Fruit fly (Drosophila melanogaster) whole organism, pupa: ENCODE results near the gene inaE.

Experiments
- CG10348 ChIP-seq: fragments of 200-800 bp; sonication (Bioruptor generic); IDR thresholded peaks from 2 replicates; pipeline ENCODE4 v1.3.6; 2022; ENCODE audit warnings: missing biosample characterization, missing genetic modification characterization
- CG12605 ChIP-seq: fragments of 200-800 bp; sonication (Bioruptor generic); IDR thresholded peaks from 2 replicates; pipeline ENCODE4 v1.3.6; 2022; ENCODE audit warnings: missing biosample characterization, missing genetic modification characterization
- CG13204 ChIP-seq: fragments of 200-800 bp; sonication (Bioruptor generic); optimal IDR thresholded peaks from 2 replicates; lab custom pipeline; 2018; ENCODE audit warnings: missing biosample characterization, mild to moderate bottlenecking, missing genetic modification characterization, moderate library complexity
- CG14655 ChIP-seq: fragments of 200-800 bp; sonication (Bioruptor generic); optimal IDR thresholded peaks from 3 replicates; lab custom pipeline; 2017; ENCODE audit warnings: mild to moderate bottlenecking, missing biosample characterization, missing genetic modification reagents, missing genetic modification characterization
- CG15710 ChIP-seq: fragments of 200-800 bp; sonication (Bioruptor generic); optimal IDR thresholded peaks from 2 replicates; lab custom pipeline; 2018; ENCODE audit warnings: missing biosample characterization, mild to moderate bottlenecking, missing genetic modification characterization, moderate library complexity
- CG17806 ChIP-seq: fragments of 200-800 bp; sonication (Bioruptor generic); optimal IDR thresholded peaks from 2 replicates; lab custom pipeline; 2018; ENCODE audit warnings: missing biosample characterization, mild to moderate bottlenecking, missing genetic modification characterization, moderate library complexity
- CG32121 ChIP-seq: fragments of 200-800 bp; sonication (Bioruptor generic); IDR thresholded peaks from 2 replicates; pipeline ENCODE4 v1.3.6; 2022; ENCODE audit warnings: missing biosample characterization, missing genetic modification characterization
- CG34367 ChIP-seq: fragments of 200-800 bp; sonication (Bioruptor generic); optimal IDR thresholded peaks from 2 replicates; lab custom pipeline; 2018; ENCODE audit warnings: missing biosample characterization, mild to moderate bottlenecking, missing genetic modification characterization
- CG4496 ChIP-seq: fragments of 200-800 bp; sonication (Bioruptor generic); IDR thresholded peaks from 3 replicates; pipeline ENCODE4 v1.3.6; 2022; ENCODE audit warnings: missing biosample characterization, missing genetic modification characterization
- CG8159 ChIP-seq: fragments of 200-800 bp; sonication (Bioruptor generic); optimal IDR thresholded peaks from 3 replicates; lab custom pipeline; 2018; ENCODE audit warnings: missing biosample characterization, mild to moderate bottlenecking, missing genetic modification characterization, moderate library complexity
- CG8301 ChIP-seq: fragments of 200-800 bp; sonication (Bioruptor generic); optimal IDR thresholded peaks from 2 replicates; lab custom pipeline; 2018; ENCODE audit warnings: missing biosample characterization, mild to moderate bottlenecking, missing genetic modification characterization
- CG9948 ChIP-seq: fragments of 200-800 bp; sonication (Bioruptor generic); optimal IDR thresholded peaks from 2 replicates; lab custom pipeline; 2018; ENCODE audit warnings: missing biosample characterization, mild to moderate bottlenecking, missing genetic modification characterization, moderate library complexity
- D1 ChIP-seq: fragments of 200-800 bp; sonication (Bioruptor generic); optimal IDR thresholded peaks from 2 replicates; lab custom pipeline; 2018; ENCODE audit warnings: missing biosample characterization, mild to moderate bottlenecking, missing genetic modification characterization, moderate library complexity
- EcR ChIP-seq: fragments of 200-800 bp; sonication (Bioruptor generic); optimal IDR thresholded peaks from 3 replicates; lab custom pipeline; 2019; ENCODE audit warnings: missing biosample characterization, missing genetic modification characterization, mild to moderate bottlenecking, moderate library complexity, missing genetic modification reagents
- Ets98B ChIP-seq: fragments of 200-800 bp; sonication (Bioruptor generic); IDR thresholded peaks from 2 replicates; pipeline ENCODE4 v1.3.6; 2022; ENCODE audit warnings: missing biosample characterization, missing genetic modification characterization
- Pif1A ChIP-seq: fragments of 200-800 bp; sonication (Bioruptor generic); optimal IDR thresholded peaks from 3 replicates; lab custom pipeline; 2016; ENCODE audit warnings: missing biosample characterization, missing genetic modification characterization
- Pif1B ChIP-seq: fragments of 200-800 bp; sonication (Bioruptor generic); optimal IDR thresholded peaks from 3 replicates; lab custom pipeline; 2016; ENCODE audit warnings: missing biosample characterization, missing genetic modification characterization
- Snoo ChIP-seq: fragments of 200-800 bp; sonication (Bioruptor generic); optimal IDR thresholded peaks from 3 replicates; lab custom pipeline; 2017; ENCODE audit warnings: missing biosample characterization, mild to moderate bottlenecking, missing genetic modification characterization, inconsistent platforms
- fd96Ca ChIP-seq: fragments of 200-800 bp; sonication (Bioruptor generic); IDR thresholded peaks from 3 replicates; pipeline ENCODE4 v1.3.6; 2022; ENCODE audit warnings: missing biosample characterization, missing genetic modification characterization
- gl ChIP-seq: fragments of 200-800 bp; sonication (Bioruptor generic); optimal IDR thresholded peaks from 2 replicates; lab custom pipeline; 2018; ENCODE audit warnings: missing biosample characterization, mild to moderate bottlenecking, missing genetic modification characterization
- rn ChIP-seq: fragments of 200-800 bp; sonication (Bioruptor generic); IDR thresholded peaks from 2 replicates; pipeline ENCODE4 v1.3.6; 2022; ENCODE audit warnings: missing biosample characterization, missing genetic modification characterization

The inaE gene

DNA sequence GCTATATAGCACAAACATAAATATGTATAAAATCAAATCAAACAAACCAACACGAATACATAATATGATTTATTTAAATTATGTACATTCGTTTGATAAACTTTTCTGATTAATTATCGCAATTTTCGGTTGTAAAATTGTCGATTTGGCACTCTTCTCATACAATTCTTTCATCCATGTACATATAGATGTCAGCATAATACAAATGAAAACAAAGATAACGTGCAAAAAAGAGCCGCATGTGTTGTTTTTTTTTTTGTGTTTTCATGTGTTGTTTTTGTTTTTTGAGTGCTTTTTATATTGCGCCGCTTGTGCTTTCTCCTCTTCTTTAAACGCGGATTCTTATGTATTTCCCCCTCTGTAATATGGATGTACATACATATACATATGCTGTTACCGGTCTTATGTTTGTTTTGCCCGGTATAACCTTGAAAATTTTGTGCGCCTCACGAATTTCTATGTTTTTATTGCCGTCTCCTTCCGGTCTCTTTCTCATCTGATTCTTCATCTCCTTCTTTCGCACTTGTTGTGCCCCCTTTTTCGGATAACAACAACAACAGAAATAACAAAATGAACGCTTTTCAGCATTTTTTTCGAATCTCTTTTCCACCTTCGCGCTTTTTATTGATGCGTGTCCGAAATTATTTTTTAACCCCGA, 30.3 kb upstream of the inaE start:
- TF ChIP-seq CG34367 (tag; lab: Kevin White, UChicago) (no peak), Pif1A (GFP tag; lab: Kevin White, UChicago) (peak; percentile 2)
- TF ChIP-seq, all 21 proteins: peak for 1

DNA sequence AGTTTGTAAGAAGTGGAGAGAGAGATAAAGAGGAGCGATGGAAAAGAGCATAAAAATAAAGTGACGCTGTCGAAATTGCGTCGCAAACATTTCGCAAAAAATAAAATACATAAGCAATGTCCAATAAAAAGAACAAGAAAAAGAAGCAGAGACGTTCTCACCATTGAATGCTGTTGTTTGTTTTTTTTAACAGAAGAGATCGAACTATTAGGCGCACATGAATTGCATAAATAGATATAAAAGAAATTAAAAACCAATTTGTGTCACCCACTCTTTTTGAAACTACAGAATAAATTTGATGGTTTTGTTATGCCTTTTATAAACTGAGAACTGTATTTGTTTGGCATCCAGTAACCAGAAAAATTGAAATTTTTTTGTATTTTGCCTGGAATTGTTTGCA, 29.7 kb upstream of the inaE start:
- TF ChIP-seq CG8159 (no peak), Pif1A (GFP tag; lab: Kevin White, UChicago) (no peak), rn (GFP tag; lab: Robert Waterston, UW) (no peak), fd96Ca (GFP tag; lab: Robert Waterston, UW) (no peak), Pif1B (GFP tag; lab: Kevin White, UChicago) (no peak), Snoo (tag; lab: Kevin White, UChicago) (no peak), CG17806 (tag; lab: Kevin White, UChicago) (no peak), CG9948 (tag; lab: Kevin White, UChicago) (no peak), CG34367 (tag; lab: Kevin White, UChicago) (no peak), CG13204 (GFP tag; lab: Kevin White, UChicago) (no peak), CG4496 (GFP tag; lab: Robert Waterston, UW) (no peak), CG14655 (GFP tag; lab: Kevin White, UChicago) (no peak), gl (tag; lab: Kevin White, UChicago) (no peak)

DNA sequence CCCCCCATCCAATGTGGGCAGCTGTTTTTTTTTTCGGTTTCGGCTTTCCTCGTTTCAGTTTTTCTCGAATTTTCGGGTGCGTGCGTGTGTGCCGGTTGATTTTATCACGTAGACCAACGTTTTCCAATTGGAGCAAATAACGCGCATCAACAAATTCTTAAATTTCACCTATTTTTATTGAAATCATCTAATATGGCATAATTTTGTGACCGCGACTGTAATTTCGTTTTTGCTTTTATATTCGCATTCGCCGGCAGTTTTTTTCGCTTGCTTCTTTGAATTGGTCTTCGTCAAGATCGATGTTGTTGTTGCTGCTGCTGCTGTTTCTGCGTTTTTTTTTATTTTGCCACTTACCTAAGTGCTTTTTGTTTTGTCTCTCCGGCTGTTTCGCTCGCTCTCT, 29.0 kb upstream of the inaE start:
- peak; percentile 29 for TF ChIP-seq CG8159
- peak; percentile 85 for TF ChIP-seq CG12605
- TF ChIP-seq gl (tag; lab: Kevin White, UChicago) = peak; percentile 73
- peak; percentile 13 for TF ChIP-seq CG9948 (tag; lab: Kevin White, UChicago)
- peak; percentile 44 for TF ChIP-seq CG13204 (GFP tag; lab: Kevin White, UChicago)
- TF ChIP-seq D1 = no peak
- TF ChIP-seq CG4496 (GFP tag; lab: Robert Waterston, UW) = peak; percentile 76; the same call in 1 of the 3 replicates
- TF ChIP-seq CG15710 (tag; lab: Kevin White, UChicago) = peak; percentile 55
- TF ChIP-seq Pif1B (GFP tag; lab: Kevin White, UChicago) = no peak
- no peak for TF ChIP-seq EcR (GFP tag; lab: Kevin White, UChicago)
- peak; percentile 46 for TF ChIP-seq CG14655 (GFP tag; lab: Kevin White, UChicago)
- TF ChIP-seq fd96Ca (GFP tag; lab: Robert Waterston, UW) = peak; percentile 53; the same call in 2 of the 3 replicates
- peak; percentile 63; the same call in 1 of the 2 replicates for TF ChIP-seq Ets98B (GFP tag; lab: Robert Waterston, UW)
- TF ChIP-seq Snoo (tag; lab: Kevin White, UChicago) = peak; percentile 34
- peak; percentile 25 for TF ChIP-seq Pif1A (GFP tag; lab: Kevin White, UChicago)
- TF ChIP-seq CG8301 (tag; lab: Kevin White, UChicago) = peak; percentile 49
- TF ChIP-seq CG34367 (tag; lab: Kevin White, UChicago) = peak; percentile 55
- no peak; the same call in 1 of the 2 replicates for TF ChIP-seq CG32121 (GFP tag; lab: Robert Waterston, UW)
- TF ChIP-seq rn (GFP tag; lab: Robert Waterston, UW) = no peak
- peak; percentile 17 for TF ChIP-seq CG17806 (tag; lab: Kevin White, UChicago)
- no peak for TF ChIP-seq CG10348 (GFP tag; lab: Robert Waterston, UW)

DNA sequence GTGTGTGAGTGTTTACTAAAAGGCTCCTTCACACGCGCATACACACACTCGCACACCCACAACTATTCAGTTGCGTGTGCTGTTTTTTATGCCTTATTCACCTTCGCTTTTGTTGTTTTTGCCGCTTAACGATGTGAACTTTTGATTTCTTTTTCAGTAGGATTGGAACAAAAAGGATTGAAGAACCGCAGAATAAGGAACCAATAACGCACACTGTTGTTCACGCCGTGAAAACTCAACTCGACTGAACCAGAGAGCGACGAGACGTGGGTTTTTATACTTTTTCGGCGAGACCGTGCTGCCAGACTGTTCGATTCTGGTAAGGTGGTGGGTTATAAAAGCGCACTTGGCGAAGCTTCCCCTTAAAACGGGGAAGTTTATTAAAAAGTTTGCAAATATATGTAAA, 28.4 kb upstream of the inaE start, which contains the start of gene Pdcd4:
Gene Pdcd4 (minus strand): TSS at position 255 of the 406 bp plus-strand sequence.
- peak; percentile 56 for TF ChIP-seq CG8159
- TF ChIP-seq CG10348 (GFP tag; lab: Robert Waterston, UW) = no peak
- peak; percentile 48 for TF ChIP-seq CG13204 (GFP tag; lab: Kevin White, UChicago)
- 0 out of 2 replicates have a peak, but pooled peaks have one; percentile 19 for TF ChIP-seq rn (GFP tag; lab: Robert Waterston, UW)
- TF ChIP-seq CG14655 (GFP tag; lab: Kevin White, UChicago) = peak; percentile 64
- peak; percentile 43 for TF ChIP-seq CG15710 (tag; lab: Kevin White, UChicago)
- peak; percentile 16 for TF ChIP-seq CG8301 (tag; lab: Kevin White, UChicago)
- peak; percentile 80 for TF ChIP-seq Pif1A (GFP tag; lab: Kevin White, UChicago)
- TF ChIP-seq CG4496 (GFP tag; lab: Robert Waterston, UW) = peak; percentile 67; the same call in 2 of the 3 replicates
- peak; percentile 74 for TF ChIP-seq CG34367 (tag; lab: Kevin White, UChicago)
- TF ChIP-seq CG9948 (tag; lab: Kevin White, UChicago) = peak; percentile 38
- peak; percentile 40; the same call in 1 of the 2 replicates for TF ChIP-seq CG12605
- peak; percentile 34 for TF ChIP-seq Pif1B (GFP tag; lab: Kevin White, UChicago)
- TF ChIP-seq Ets98B (GFP tag; lab: Robert Waterston, UW) = peak; percentile 28; the same call in 1 of the 2 replicates
- TF ChIP-seq Snoo (tag; lab: Kevin White, UChicago) = no peak
- peak; percentile 83 for TF ChIP-seq gl (tag; lab: Kevin White, UChicago)
- peak; percentile 34; the same call in 1 of the 3 replicates for TF ChIP-seq fd96Ca (GFP tag; lab: Robert Waterston, UW)
- peak; percentile 42; the same call in 1 of the 2 replicates for TF ChIP-seq CG32121 (GFP tag; lab: Robert Waterston, UW)
- peak; percentile 27 for TF ChIP-seq CG17806 (tag; lab: Kevin White, UChicago)
- TF ChIP-seq EcR (GFP tag; lab: Kevin White, UChicago) = peak; percentile 78
- TF ChIP-seq D1 = peak; percentile 42

DNA sequence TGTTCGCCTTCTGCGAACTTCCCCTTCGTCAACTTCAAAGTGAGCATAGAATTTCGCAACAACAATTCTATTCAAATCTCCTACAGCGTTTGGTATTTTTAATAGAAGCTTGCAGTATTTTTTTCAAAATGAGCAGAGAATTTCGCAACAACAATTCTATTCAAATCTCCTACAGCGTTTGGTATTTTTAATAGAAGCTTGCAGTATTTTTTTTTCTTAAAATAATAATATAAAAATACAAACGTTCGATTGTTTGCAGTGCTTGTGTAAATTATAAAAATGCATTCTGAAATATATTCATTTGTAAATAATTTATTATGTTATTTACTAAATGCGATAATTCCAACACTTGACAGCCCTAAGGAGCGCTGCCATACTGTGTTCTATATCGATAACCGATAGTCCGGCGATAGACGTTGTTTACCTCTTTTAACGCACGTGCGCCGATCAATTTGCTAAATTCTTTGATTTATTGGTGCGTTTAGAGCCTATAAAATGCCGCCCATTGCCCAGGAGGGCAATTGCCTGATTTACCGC, 26.7 kb upstream of the inaE start, which contains the start of the genes CG32625 and Rtc1:
Gene CG32625 (minus strand): TSS at position 51 of the 537 bp plus-strand sequence.
Gene Rtc1 (plus strand): TSS at position 404 of the 537 bp plus-strand sequence.
- TF ChIP-seq CG34367 (tag; lab: Kevin White, UChicago) (no peak), D1 (no peak), CG12605 (no peak), rn (GFP tag; lab: Robert Waterston, UW) (no peak), CG14655 (GFP tag; lab: Kevin White, UChicago) (no peak), EcR (GFP tag; lab: Kevin White, UChicago) (no peak), Pif1A (GFP tag; lab: Kevin White, UChicago) (peak; percentile 2), CG8301 (tag; lab: Kevin White, UChicago) (no peak), CG9948 (tag; lab: Kevin White, UChicago) (no peak), CG15710 (tag; lab: Kevin White, UChicago) (peak; percentile 20), Pif1B (GFP tag; lab: Kevin White, UChicago) (no peak), CG8159 (peak; percentile 7), CG17806 (tag; lab: Kevin White, UChicago) (peak; percentile 24), gl (tag; lab: Kevin White, UChicago) (no peak), CG4496 (GFP tag; lab: Robert Waterston, UW) (no peak), fd96Ca (GFP tag; lab: Robert Waterston, UW) (no peak), CG32121 (GFP tag; lab: Robert Waterston, UW) (no peak), Snoo (tag; lab: Kevin White, UChicago) (no peak), CG10348 (GFP tag; lab: Robert Waterston, UW) (no peak), Ets98B (GFP tag; lab: Robert Waterston, UW) (peak; percentile 42; the same call in 1 of the 2 replicates), CG13204 (GFP tag; lab: Kevin White, UChicago) (no peak)
- TF ChIP-seq, all 21 proteins: peak for 5
